Fruit fly (Drosophila melanogaster) whole organism, wandering third instar larva: ENCODE results near the gene CG13894.
A peak's percentile ranks its signal among the peaks of the same experiment; 100 is the strongest.

Source experiments
- Abd-B ChIP-seq: fragments of >200 bp; optimal IDR thresholded peaks from 2 replicates; lab custom pipeline; 2017; ENCODE audit warnings: missing biosample characterization, missing genetic modification characterization
- CG9705 ChIP-seq: fragments of 200-800 bp; sonication (Bioruptor generic); optimal IDR thresholded peaks from 2 replicates; lab custom pipeline; 2018; ENCODE audit warnings: missing biosample characterization, mild to moderate bottlenecking, missing genetic modification characterization
- Dfd ChIP-seq: fragments of >200 bp; optimal IDR thresholded peaks from 2 replicates; lab custom pipeline; 2017; ENCODE audit warnings: missing biosample characterization, missing genetic modification characterization
- Myc ChIP-seq: fragments of >200 bp; optimal IDR thresholded peaks from 2 replicates; lab custom pipeline; 2017
- OdsH ChIP-seq: fragments of 200-800 bp; sonication (Bioruptor generic); optimal IDR thresholded peaks from 2 replicates; lab custom pipeline; 2016; ENCODE audit warnings: missing biosample characterization, mild to moderate bottlenecking, missing genetic modification characterization
- brk ChIP-seq: fragments of 200-800 bp; sonication (Bioruptor generic); optimal IDR thresholded peaks from 2 replicates; lab custom pipeline; 2016; ENCODE audit warnings: missing biosample characterization, mild to moderate bottlenecking, missing genetic modification characterization
- dl ChIP-seq, 2 experiments: fragments of 175-275, 200-275 bp in 1 of 2; fragments of 200-275 bp in 1 of 2; sonication (Bioruptor generic); optimal IDR thresholded peaks; lab custom pipeline; 2018; ENCODE audit warnings: mild to moderate bottlenecking in 2 of 2, missing biosample characterization in 2 of 2, missing genetic modification characterization in 2 of 2, moderate library complexity in 2 of 2; ENCODE audit not compliant: partially characterized antibody in 2 of 2, insufficient read depth in 1 of 2
- fru ChIP-seq: fragments of 200-800 bp; sonication (Bioruptor generic); optimal IDR thresholded peaks from 3 replicates; lab custom pipeline; 2016; ENCODE audit warnings: missing biosample characterization, mild to moderate bottlenecking, missing genetic modification characterization
- jim ChIP-seq: fragments of 175-275, 200-325 bp; sonication (Bioruptor generic); optimal IDR thresholded peaks from 2 replicates; lab custom pipeline; 2016; ENCODE audit warnings: missing biosample characterization, mild to moderate bottlenecking, missing genetic modification characterization

DNA sequence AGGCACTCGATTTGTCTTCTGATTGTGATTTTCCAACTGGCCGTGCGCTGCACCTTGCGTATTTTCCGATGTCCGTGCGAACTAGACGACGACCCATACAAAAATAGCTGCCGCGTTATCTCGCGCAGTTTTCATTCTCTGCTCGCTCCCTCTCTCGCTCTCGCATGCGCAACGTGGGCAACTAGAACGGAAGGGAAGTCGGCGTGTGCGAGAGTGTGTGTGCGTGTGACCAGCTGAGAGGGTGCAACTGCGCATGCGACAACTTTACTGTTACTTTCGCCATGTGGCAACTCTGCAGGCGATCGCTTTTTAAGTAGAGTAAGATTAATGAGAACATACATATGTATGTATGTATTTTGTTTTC, 13.5 kb downstream of the CG13894 start, which contains the start of gene ebd1:
- TF ChIP-seq fru: no peak
- peak in 1 of 2 experiments; percentile 32 for TF ChIP-seq dl (GFP tag; optimal IDR thresholded peaks at IDR 0.05; lab: Kevin White, UChicago; ENCODE audit: insufficient read depth in 1 of 2, partially characterized antibody in 2 of 2)
- no peak for TF ChIP-seq Myc (lab: Kevin White, UChicago)
- TF ChIP-seq Abd-B (GFP tag; lab: Kevin White, UChicago): no peak
- no peak for TF ChIP-seq brk (GFP tag; lab: Kevin White, UChicago)
- TF ChIP-seq OdsH (GFP tag; lab: Kevin White, UChicago): no peak
- no peak for TF ChIP-seq jim
- no peak for TF ChIP-seq CG9705
- no peak for TF ChIP-seq Dfd
